Worm (Caenorhabditis elegans) whole organism, late embryonic: ENCODE measurements around the gene D1053.3.

Experiments used
- C08G9.2 ChIP-seq: sonication (generic microtip); optimal IDR thresholded peaks from 2 replicates; lab custom pipeline; 2016; ENCODE audit warnings: mild to moderate bottlenecking, missing genetic modification characterization, moderate library complexity, missing compliant biosample characterization
- F13H6.1 ChIP-seq: sonication (generic microtip); optimal IDR thresholded peaks from 2 replicates; lab custom pipeline; 2016; ENCODE audit warnings: missing genetic modification characterization, missing compliant biosample characterization
- K02D7.2 ChIP-seq: sonication (generic microtip); optimal IDR thresholded peaks from 2 replicates; lab custom pipeline; 2017; ENCODE audit warnings: mild to moderate bottlenecking, missing genetic modification characterization, missing compliant biosample characterization
- T23F11.4 ChIP-seq: fragments of 200-800 bp; sonication (Bioruptor generic); optimal IDR thresholded peaks from 2 replicates; lab custom pipeline; 2018; ENCODE audit warnings: mild to moderate bottlenecking, missing genetic modification characterization, missing compliant biosample characterization
- ahr-1 ChIP-seq: sonication (generic microtip); optimal IDR thresholded peaks from 2 replicates; lab custom pipeline; 2016; ENCODE audit warnings: missing genetic modification characterization, missing compliant biosample characterization
- ama-1 ChIP-seq: fragments of 150-350 bp; optimal IDR thresholded peaks from 2 replicates; lab custom pipeline; 2014
- ceh-14 ChIP-seq: sonication (generic microtip); optimal IDR thresholded peaks from 2 replicates; lab custom pipeline; 2016; ENCODE audit warnings: missing genotype, missing genetic modification characterization, missing compliant biosample characterization
- ceh-18 ChIP-seq: sonication (generic microtip); optimal IDR thresholded peaks from 2 replicates; lab custom pipeline; 2016; ENCODE audit warnings: missing genetic modification characterization, missing compliant biosample characterization
- ceh-2 ChIP-seq: sonication (generic microtip); optimal IDR thresholded peaks from 2 replicates; lab custom pipeline; 2016; ENCODE audit warnings: missing genotype, missing genetic modification characterization, missing compliant biosample characterization
- ceh-22 ChIP-seq: sonication (generic microtip); optimal IDR thresholded peaks from 2 replicates; lab custom pipeline; 2017; ENCODE audit warnings: missing biosample characterization, missing genetic modification characterization
- ceh-24 ChIP-seq: sonication (generic microtip); optimal IDR thresholded peaks from 2 replicates; lab custom pipeline; 2016; ENCODE audit warnings: mild to moderate bottlenecking, missing genetic modification characterization, missing compliant biosample characterization
- ceh-31 ChIP-seq: sonication (generic microtip); optimal IDR thresholded peaks from 2 replicates; lab custom pipeline; 2016; ENCODE audit warnings: missing genetic modification characterization, missing compliant biosample characterization
- ceh-45 ChIP-seq: fragments of 200-800 bp; sonication (Bioruptor generic); IDR thresholded peaks from 2 replicates; pipeline ENCODE4 v1.3.6; 2022; ENCODE audit warnings: missing genetic modification reagents, missing genetic modification characterization, missing compliant biosample characterization
- ceh-48 ChIP-seq: sonication (generic microtip); optimal IDR thresholded peaks from 2 replicates; lab custom pipeline; 2016; ENCODE audit warnings: missing genetic modification characterization, inconsistent platforms, missing compliant biosample characterization
- ceh-6 ChIP-seq: fragments of 200-800 bp; sonication (Bioruptor generic); optimal IDR thresholded peaks from 2 replicates; lab custom pipeline; 2018; ENCODE audit warnings: mild to moderate bottlenecking, missing genetic modification characterization, missing compliant biosample characterization
- ceh-9 ChIP-seq: sonication (generic microtip); optimal IDR thresholded peaks from 2 replicates; lab custom pipeline; 2016; ENCODE audit warnings: mild to moderate bottlenecking, missing genetic modification characterization, inconsistent platforms, missing compliant biosample characterization
- che-1 ChIP-seq: sonication (generic microtip); optimal IDR thresholded peaks from 2 replicates; lab custom pipeline; 2016; ENCODE audit warnings: mild to moderate bottlenecking, missing genetic modification characterization, missing compliant biosample characterization
- dmd-4 ChIP-seq: sonication (generic microtip); optimal IDR thresholded peaks from 2 replicates; lab custom pipeline; 2016; ENCODE audit warnings: borderline replicate concordance, missing genetic modification characterization, missing compliant biosample characterization
- ets-4 ChIP-seq: sonication (generic microtip); optimal IDR thresholded peaks from 2 replicates; lab custom pipeline; 2016; ENCODE audit warnings: missing genetic modification characterization, missing compliant biosample characterization
- eyg-1 ChIP-seq: sonication (generic microtip); optimal IDR thresholded peaks from 2 replicates; lab custom pipeline; 2016; ENCODE audit warnings: missing genotype, missing genetic modification characterization, missing compliant biosample characterization
- fax-1 ChIP-seq: sonication (generic microtip); optimal IDR thresholded peaks from 2 replicates; lab custom pipeline; 2016; ENCODE audit warnings: missing genotype, missing genetic modification characterization, missing compliant biosample characterization
- fkh-10 ChIP-seq: fragments of 150-350 bp; optimal IDR thresholded peaks from 2 replicates; lab custom pipeline; 2014; ENCODE audit warnings: missing biosample characterization, missing genetic modification reagents, missing genetic modification characterization
- fkh-6 ChIP-seq: sonication (generic microtip); optimal IDR thresholded peaks from 2 replicates; lab custom pipeline; 2016; ENCODE audit warnings: missing genetic modification characterization, missing compliant biosample characterization
- gmeb-2 ChIP-seq: sonication (generic microtip); optimal IDR thresholded peaks from 2 replicates; lab custom pipeline; 2016; ENCODE audit warnings: missing genetic modification characterization, inconsistent platforms, missing compliant biosample characterization
- hlh-13 ChIP-seq: fragments of 200-800 bp; sonication (Bioruptor generic); optimal IDR thresholded peaks from 2 replicates; lab custom pipeline; 2018; ENCODE audit warnings: mild to moderate bottlenecking, missing genetic modification characterization, missing compliant biosample characterization
- hlh-8 ChIP-seq: sonication (generic microtip); optimal IDR thresholded peaks from 2 replicates; lab custom pipeline; 2016; ENCODE audit warnings: missing genotype, missing genetic modification characterization, missing compliant biosample characterization
- lim-6 ChIP-seq: sonication (generic microtip); optimal IDR thresholded peaks from 2 replicates; lab custom pipeline; 2016; ENCODE audit warnings: missing genetic modification characterization, missing compliant biosample characterization
- lin-11 ChIP-seq: fragments of 200-800 bp; sonication (Bioruptor generic); optimal IDR thresholded peaks from 2 replicates; lab custom pipeline; 2018; ENCODE audit warnings: mild to moderate bottlenecking, missing genetic modification characterization, missing compliant biosample characterization
- madf-2 ChIP-seq: sonication (generic microtip); optimal IDR thresholded peaks from 2 replicates; lab custom pipeline; 2017; ENCODE audit warnings: missing genetic modification characterization, missing compliant biosample characterization
- mec-3 ChIP-seq: sonication (generic microtip); optimal IDR thresholded peaks from 2 replicates; lab custom pipeline; 2016; ENCODE audit warnings: borderline replicate concordance, missing genetic modification characterization, missing compliant biosample characterization
- nfya-1 ChIP-seq: sonication (generic microtip); optimal IDR thresholded peaks from 2 replicates; lab custom pipeline; 2017; ENCODE audit warnings: missing genetic modification characterization, mild to moderate bottlenecking, missing compliant biosample characterization, antibody characterized with exemption, moderate library complexity
- nhr-232 ChIP-seq: sonication (generic microtip); optimal IDR thresholded peaks from 2 replicates; lab custom pipeline; 2016; ENCODE audit warnings: missing genetic modification characterization, missing compliant biosample characterization
- npax-4 ChIP-seq: sonication (generic microtip); optimal IDR thresholded peaks from 2 replicates; lab custom pipeline; 2016; ENCODE audit warnings: missing genetic modification characterization, missing compliant biosample characterization
- odd-2 ChIP-seq: sonication (generic microtip); optimal IDR thresholded peaks from 2 replicates; lab custom pipeline; 2017; ENCODE audit warnings: antibody characterized with exemption, mild to moderate bottlenecking, missing genetic modification characterization, missing compliant biosample characterization
- pax-1 ChIP-seq: fragments of 150-350 bp; optimal IDR thresholded peaks from 2 replicates; lab custom pipeline; 2014; ENCODE audit warnings: missing biosample characterization, missing genetic modification characterization
- pha-4 ChIP-seq: fragments of 150-350 bp; optimal IDR thresholded peaks from 2 replicates; lab custom pipeline; 2018; ENCODE audit warnings: missing biosample characterization, missing genetic modification reagents, missing genetic modification characterization
- pros-1 ChIP-seq: fragments of 150-350 bp; optimal IDR thresholded peaks from 2 replicates; lab custom pipeline; 2014; ENCODE audit warnings: missing biosample characterization, missing genetic modification reagents, missing genetic modification characterization
- rnt-1 ChIP-seq: sonication (generic microtip); optimal IDR thresholded peaks from 2 replicates; lab custom pipeline; 2016; ENCODE audit warnings: missing genetic modification characterization, missing compliant biosample characterization
- sdc-2 ChIP-seq: sonication (generic microtip); optimal IDR thresholded peaks from 2 replicates; lab custom pipeline; 2016; ENCODE audit warnings: missing genotype, missing genetic modification characterization, missing compliant biosample characterization
- sox-2 ChIP-seq: fragments of 200-800 bp; sonication (Bioruptor generic); IDR thresholded peaks from 2 replicates; pipeline ENCODE4 v1.3.6; 2022; ENCODE audit warnings: missing genetic modification reagents, missing genetic modification characterization, missing compliant biosample characterization
- sox-4 ChIP-seq: sonication (generic microtip); optimal IDR thresholded peaks from 2 replicates; lab custom pipeline; 2017; ENCODE audit warnings: mild to moderate bottlenecking, missing genetic modification characterization, inconsistent platforms, missing compliant biosample characterization
- tbx-2 ChIP-seq: sonication (generic microtip); optimal IDR thresholded peaks from 2 replicates; lab custom pipeline; 2016; ENCODE audit warnings: missing genetic modification characterization, missing compliant biosample characterization
- tbx-7 ChIP-seq: sonication (generic microtip); optimal IDR thresholded peaks from 2 replicates; lab custom pipeline; 2016; ENCODE audit warnings: missing genotype, missing genetic modification characterization, missing compliant biosample characterization
- ttx-3 ChIP-seq: sonication (generic microtip); optimal IDR thresholded peaks from 2 replicates; lab custom pipeline; 2016; ENCODE audit warnings: missing genetic modification reagents, missing genetic modification characterization, missing compliant biosample characterization
- unc-3 ChIP-seq, 2 experiments: fragments of 200-800 bp in 1 of 2; sonication (Bioruptor generic) in 1 of 2; sonication (generic microtip) in 1 of 2; conservative IDR thresholded peaks in 1 of 2; optimal IDR thresholded peaks in 1 of 2; 2 replicates each; pipeline versions ENCODE4 v1.3.6 to Lab custom; 2016 to 2022; ENCODE audit warnings: missing compliant biosample characterization in 2 of 2, missing genetic modification characterization in 2 of 2, missing genetic modification reagents in 1 of 2
- unc-55 ChIP-seq: sonication (generic microtip); optimal IDR thresholded peaks from 2 replicates; lab custom pipeline; 2017; ENCODE audit warnings: missing biosample characterization, missing genetic modification reagents, missing genetic modification characterization
- zip-5 ChIP-seq: sonication (generic microtip); optimal IDR thresholded peaks from 2 replicates; lab custom pipeline; 2016; ENCODE audit warnings: missing genetic modification characterization, missing compliant biosample characterization
- ztf-16 ChIP-seq: sonication (generic microtip); optimal IDR thresholded peaks from 2 replicates; lab custom pipeline; 2017; ENCODE audit warnings: missing genetic modification characterization, missing compliant biosample characterization

D1053.3 gene

DNA sequence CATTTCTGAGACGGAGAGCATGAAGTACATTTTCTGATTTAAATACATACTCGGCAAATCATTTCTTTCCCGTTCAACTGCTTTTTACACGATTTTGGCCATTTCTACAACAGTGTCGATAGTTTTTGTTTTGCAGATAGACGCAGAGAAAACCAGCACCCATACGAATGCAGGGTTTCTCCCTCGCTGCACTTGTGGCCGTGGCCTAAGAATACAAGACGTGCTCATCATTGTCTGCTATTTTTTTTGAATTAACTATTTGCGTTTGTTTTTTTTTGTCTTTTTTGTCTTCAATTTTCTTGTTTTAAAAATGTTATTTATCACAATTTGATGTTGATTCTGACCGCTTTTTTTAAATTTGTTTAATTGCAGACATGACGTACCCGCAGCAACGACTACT lies 43.9 kb downstream of the D1053.3 start, which contains the start of gene smcl-1:
Gene smcl-1, plus strand, starts transcription at position 373 of the 400 bp plus-strand sequence.
- TF ChIP-seq hlh-8 (no peak), rnt-1 (tag; lab: Kevin White, UChicago) (no peak), tbx-2 (peak; percentile 57), F13H6.1 (tag; lab: Kevin White, UChicago) (no peak), ttx-3 (tag; lab: Kevin White, UChicago) (no peak), sox-2 (GFP tag; lab: Robert Waterston, UW) (no peak), ceh-18 (tag; lab: Kevin White, UChicago) (no peak), ceh-48 (no peak), T23F11.4 (GFP tag; lab: Kevin White, UChicago) (no peak), dmd-4 (tag; lab: Kevin White, UChicago) (no peak), ama-1 (lab: Kevin White, UChicago) (no peak), gmeb-2 (no peak), ceh-2 (tag; lab: Kevin White, UChicago) (peak; percentile 56), npax-4 (tag; lab: Kevin White, UChicago) (no peak), nfya-1 (peak; percentile 41), eyg-1 (tag; lab: Kevin White, UChicago) (no peak), ceh-6 (GFP tag; lab: Kevin White, UChicago) (no peak), ceh-22 (tag; lab: Kevin White, UChicago) (no peak), sox-4 (no peak), fax-1 (tag; lab: Kevin White, UChicago) (no peak), fkh-10 (GFP tag; lab: Kevin White, UChicago) (no peak), sdc-2 (tag; lab: Kevin White, UChicago) (peak; percentile 3), C08G9.2 (peak; percentile 42), unc-3 (GFP tag; conservative IDR thresholded peaks at IDR 0.05; lab: Robert Waterston, UW) (no peak), unc-3 (tag; optimal IDR thresholded peaks at IDR 0.05; lab: Kevin White, UChicago) (no peak), lin-11 (tag; lab: Kevin White, UChicago) (no peak), ceh-31 (tag; lab: Kevin White, UChicago) (peak; percentile 74), ztf-16 (tag; lab: Kevin White, UChicago) (no peak), ceh-9 (tag; lab: Kevin White, UChicago) (no peak), pros-1 (no peak), pha-4 (tag; lab: Kevin White, UChicago) (no peak), ceh-24 (tag; lab: Kevin White, UChicago) (no peak), zip-5 (tag; lab: Kevin White, UChicago) (no peak), hlh-13 (no peak), ceh-14 (tag; lab: Kevin White, UChicago) (no peak), nhr-232 (tag; lab: Kevin White, UChicago) (no peak), ceh-45 (GFP tag; lab: Robert Waterston, UW) (no peak), che-1 (no peak), lim-6 (tag; lab: Kevin White, UChicago) (no peak), unc-55 (GFP tag; lab: Kevin White, UChicago) (no peak), K02D7.2 (no peak), ets-4 (peak; percentile 42)

DNA sequence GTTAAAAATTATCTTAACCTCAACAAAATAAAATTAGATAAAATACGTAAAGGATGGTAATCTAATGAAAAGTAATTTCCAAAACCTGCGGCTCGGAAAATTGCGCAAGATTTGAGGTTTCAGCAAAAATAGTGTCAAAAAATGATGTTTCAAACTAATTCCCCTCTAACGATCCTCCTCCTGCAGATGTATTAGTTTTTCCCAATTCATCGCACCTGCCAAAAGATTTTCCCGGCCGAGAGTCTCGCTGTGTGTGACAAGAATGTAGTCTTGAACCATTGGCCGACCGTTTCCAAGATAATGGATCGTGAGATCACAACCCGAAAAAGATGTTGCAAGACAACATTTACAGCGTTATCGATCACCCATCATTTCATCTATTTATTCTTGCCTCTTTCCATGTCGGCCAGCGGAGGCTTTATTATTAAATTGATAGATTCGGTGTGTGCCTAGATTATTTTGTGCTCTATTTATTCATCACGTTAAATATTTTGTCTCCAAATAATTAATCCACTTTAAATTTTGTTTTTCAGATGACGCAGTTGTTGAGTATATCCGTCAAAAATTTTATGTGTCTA lies 46.9 kb downstream of the D1053.3 start, which contains the start of the genes C44C10.10 and C44C10.5:
Gene C44C10.10, plus strand, starts transcription at position 301 of the 578 bp plus-strand sequence.
Gene C44C10.5, plus strand, starts transcription at position 528 of the 578 bp plus-strand sequence.
- no peak for TF ChIP-seq npax-4 (tag; lab: Kevin White, UChicago)
- TF ChIP-seq pax-1 (tag; lab: Kevin White, UChicago): no peak
- no peak for TF ChIP-seq fax-1 (tag; lab: Kevin White, UChicago)
- TF ChIP-seq ahr-1 (tag; lab: Kevin White, UChicago): no peak
- no peak for TF ChIP-seq zip-5 (tag; lab: Kevin White, UChicago)
- no peak for TF ChIP-seq ceh-2 (tag; lab: Kevin White, UChicago)
- TF ChIP-seq fkh-6 (tag; lab: Kevin White, UChicago): no peak
- TF ChIP-seq lin-11 (tag; lab: Kevin White, UChicago): no peak
- no peak for TF ChIP-seq sox-2 (GFP tag; lab: Robert Waterston, UW)
- no peak for TF ChIP-seq ceh-48
- no peak for TF ChIP-seq mec-3
- no peak for TF ChIP-seq madf-2
- TF ChIP-seq fkh-10 (GFP tag; lab: Kevin White, UChicago): no peak
- TF ChIP-seq unc-55 (GFP tag; lab: Kevin White, UChicago): no peak
- no peak for TF ChIP-seq ama-1 (lab: Kevin White, UChicago)
- no peak for TF ChIP-seq lim-6 (tag; lab: Kevin White, UChicago)
- TF ChIP-seq tbx-7 (tag; lab: Kevin White, UChicago): no peak
- TF ChIP-seq odd-2 (tag; lab: Kevin White, UChicago): no peak
- TF ChIP-seq ttx-3 (tag; lab: Kevin White, UChicago): no peak
